Worm (Caenorhabditis elegans): ENCODE measurements around the gene srw-63.
A peak's percentile ranks its signal among the peaks of the same experiment; 100 is the strongest.

Gene srw-63

ce11 chrIV:14013692-14014091 is 2.1 kb downstream of the srw-63 start (continued):
- TF ChIP-seq mcd-1 (GFP tag; IDR thresholded peaks at IDR 0.05) (no peak; the same call in 1 of the 2 replicates), mes-4 (tag; optimal IDR thresholded peaks at IDR 0.05) (peak; percentile 14), ztf-25 (GFP tag; IDR thresholded peaks at IDR 0.05) (no peak), bed-2 (GFP tag; IDR thresholded peaks at IDR 0.05) (no peak), athp-1 (tag; optimal IDR thresholded peaks at IDR 0.05) (no peak), ztf-26 (tag; optimal IDR thresholded peaks at IDR 0.05) (peak; percentile 42), C17E4.6 (GFP tag; IDR thresholded peaks at IDR 0.05) (no peak), Y56A3A.18 (GFP tag; IDR thresholded peaks at IDR 0.05) (no peak), nhr-80 (tag; optimal IDR thresholded peaks at IDR 0.05) (no peak)

DNA sequence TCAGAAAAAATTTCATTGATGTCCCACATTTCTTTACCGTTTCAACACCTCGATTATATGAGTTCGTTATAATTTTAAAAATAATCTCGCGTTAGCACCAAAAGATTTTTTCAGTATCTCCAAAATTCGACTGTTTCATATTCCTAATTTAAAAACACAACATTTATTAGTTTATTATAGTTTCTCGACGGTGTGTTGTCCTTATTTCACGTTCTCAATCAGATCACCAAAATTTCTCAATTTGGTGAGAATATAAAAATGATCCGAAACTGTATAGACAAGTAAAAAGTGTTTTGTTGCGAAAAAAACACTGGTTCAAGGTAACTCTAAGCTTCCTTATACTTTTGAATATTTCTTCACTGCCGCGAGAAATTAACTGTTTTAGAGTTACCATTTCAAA is 7.0 kb downstream of the srw-63 start:
- no peak for TF ChIP-seq snpc-4 (GFP tag; optimal IDR thresholded peaks at IDR 0.05)
- peak in 1 of 4 experiments; percentile 32 for TF ChIP-seq snpc-4 (tag; optimal IDR thresholded peaks at IDR 0.05)
- TF ChIP-seq aptf-2 (GFP tag; conservative IDR thresholded peaks at IDR 0.05): no peak
- TF ChIP-seq attf-6 (GFP tag; IDR thresholded peaks at IDR 0.05): peak; percentile 70
- no peak for TF ChIP-seq let-607 (tag; optimal IDR thresholded peaks at IDR 0.05)

DNA sequence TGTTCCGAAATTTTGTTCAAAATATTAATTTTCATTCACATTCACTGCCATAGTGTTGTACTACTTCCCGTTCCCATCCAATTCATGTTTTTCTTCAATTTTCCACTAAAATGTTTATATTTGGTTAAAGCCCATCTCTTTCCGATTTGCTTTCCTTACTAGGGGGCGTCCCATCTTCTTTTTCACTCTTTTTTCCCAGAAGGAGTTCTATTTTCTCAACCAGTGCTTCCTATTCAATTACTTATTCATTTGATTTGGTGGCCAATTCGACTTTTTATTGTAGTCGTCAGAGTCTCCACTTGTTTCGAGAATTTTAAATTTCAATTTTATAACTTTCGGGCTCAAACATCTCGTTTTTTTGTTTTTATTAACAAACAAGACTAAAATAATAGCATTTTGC is 14.0 kb downstream of the srw-63 start:
- no peak for TF ChIP-seq F22D6.2 (tag; optimal IDR thresholded peaks at IDR 0.05)
- TF ChIP-seq zim-3 (tag; optimal IDR thresholded peaks at IDR 0.05): no peak
- TF ChIP-seq aptf-3 (GFP tag; IDR thresholded peaks at IDR 0.05): no peak
- no peak for TF ChIP-seq let-526 (GFP tag; IDR thresholded peaks at IDR 0.05)
- no peak for TF ChIP-seq F23B12.7 (tag; optimal IDR thresholded peaks at IDR 0.05; ENCODE audit: insufficient read depth)
- no peak for TF ChIP-seq B0019.2 (GFP tag; conservative IDR thresholded peaks at IDR 0.05)
- TF ChIP-seq madf-8 (GFP tag; conservative IDR thresholded peaks at IDR 0.05): no peak
- TF ChIP-seq F52B5.7 (tag; optimal IDR thresholded peaks at IDR 0.05): no peak
- TF ChIP-seq snpc-1.3 (tag; optimal IDR thresholded peaks at IDR 0.05; ENCODE audit: insufficient read depth): no peak
- TF ChIP-seq ztf-3 (GFP tag; optimal IDR thresholded peaks at IDR 0.05): no peak
- TF ChIP-seq ceh-27 (GFP tag; optimal IDR thresholded peaks at IDR 0.05): no peak
- TF ChIP-seq F57C9.4 (tag; optimal IDR thresholded peaks at IDR 0.05): no peak
- no peak for TF ChIP-seq attf-5 (GFP tag; optimal IDR thresholded peaks at IDR 0.05)
- TF ChIP-seq F57A8.1 (GFP tag; optimal IDR thresholded peaks at IDR 0.05): no peak
- TF ChIP-seq hmg-1.2 (GFP tag; IDR thresholded peaks at IDR 0.05): no peak
- no peak for TF ChIP-seq snpc-3.4 (tag; optimal IDR thresholded peaks at IDR 0.05)
- TF ChIP-seq hsf-1 (GFP tag; IDR thresholded peaks at IDR 0.05): no peak
- TF ChIP-seq mcd-1 (GFP tag; IDR thresholded peaks at IDR 0.05): no peak
- TF ChIP-seq lsy-27 (tag; optimal IDR thresholded peaks at IDR 0.05; ENCODE audit: borderline replicate concordance, insufficient read depth): no peak

- TF ChIP-seq ztf-3 (GFP tag; optimal IDR thresholded peaks at IDR 0.05) (no peak), rpc-1 (optimal IDR thresholded peaks at IDR 0.05) (no peak), rpc-1 (tag; optimal IDR thresholded peaks at IDR 0.05) (no peak), let-607 (tag; optimal IDR thresholded peaks at IDR 0.05) (no peak), snpc-4 (GFP tag; optimal IDR thresholded peaks at IDR 0.05) (no peak), snpc-4 (tag; optimal IDR thresholded peaks at IDR 0.05) (peak in 3 of 4 experiments; percentile 2 to 84 (median 55))
Observed at ce11 chrIV:13989875-13990274, 25.9 kb downstream of the srw-63 start.

All from whole organism, young adult.